Worm (Caenorhabditis elegans) whole organism, young adult: Measurements from ENCODE around the gene Y39B6A.43.

ENCODE experiments used
- bed-2 ChIP-seq: fragments of 200-800 bp; sonication (Bioruptor generic); IDR thresholded peaks from 2 replicates; pipeline ENCODE4 v1.3.6; 2022; ENCODE audit warnings: missing genetic modification reagents, missing genetic modification characterization, missing compliant biosample characterization
- cebp-1 ChIP-seq, 2 experiments: fragments of 200-800 bp in 1 of 2; sonication (Bioruptor generic) in 1 of 2; sonication (generic microtip) in 1 of 2; IDR thresholded peaks in 1 of 2; optimal IDR thresholded peaks in 1 of 2; 2 replicates each; pipeline versions ENCODE4 v1.3.6 to Lab custom; 2017 to 2022; ENCODE audit warnings: missing compliant biosample characterization in 2 of 2, missing genetic modification characterization in 2 of 2, mild to moderate bottlenecking in 1 of 2, missing genetic modification reagents in 1 of 2, moderate library complexity in 1 of 2
- nfya-2 ChIP-seq: fragments of 200-800 bp; sonication (Bioruptor generic); IDR thresholded peaks from 2 replicates; pipeline ENCODE4 v1.3.6; 2022; ENCODE audit warnings: missing genetic modification reagents, missing genetic modification characterization, missing compliant biosample characterization
- pha-4 ChIP-seq: fragments of 150-350 bp; sonication (generic microtip); optimal IDR thresholded peaks from 2 replicates; lab custom pipeline; 2014; ENCODE audit warnings: missing biosample characterization, missing genetic modification reagents, missing genetic modification characterization
- snpc-1.1 ChIP-seq: sonication (generic microtip); optimal IDR thresholded peaks from 2 replicates; lab custom pipeline; 2017; ENCODE audit warnings: missing genetic modification characterization, mild to moderate bottlenecking, missing compliant biosample characterization, antibody characterized with exemption, moderate library complexity, missing genotype, missing genetic modification reagents; ENCODE audit not compliant: insufficient read depth
- ztf-6 ChIP-seq: fragments of 200-800 bp; sonication (Bioruptor generic); IDR thresholded peaks from 2 replicates; pipeline ENCODE4 v1.3.6; 2022; ENCODE audit warnings: missing genetic modification reagents, missing genetic modification characterization, missing compliant biosample characterization

ce11 chrV:18998045-18998444, 30.4 kb upstream of the Y39B6A.43 start, which contains the start of gene tgt-2:
- TF ChIP-seq snpc-1.1 (tag; lab: Kevin White, UChicago) (no peak), nfya-2 (no peak), pha-4 (tag; lab: Kevin White, UChicago) (no peak), cebp-1 (GFP tag; IDR thresholded peaks at IDR 0.05; lab: Robert Waterston, UW) (no peak), cebp-1 (tag; optimal IDR thresholded peaks at IDR 0.05; lab: Kevin White, UChicago) (no peak), ztf-6 (GFP tag; lab: Robert Waterston, UW) (no peak), bed-2 (no peak)
